Worm (Caenorhabditis elegans) whole organism, L2 larva: Measurements from ENCODE around the gene scc-1.

Experiments used
- mab-5 ChIP-seq: fragments of 150-350 bp; optimal IDR thresholded peaks from 2 replicates; lab custom pipeline; 2014; ENCODE audit warnings: missing biosample characterization, missing genetic modification characterization
- ztf-11 ChIP-seq: sonication (generic microtip); optimal IDR thresholded peaks from 2 replicates; lab custom pipeline; 2017; ENCODE audit warnings: missing biosample characterization, missing genetic modification characterization

ce11 chrII:4728687-4729086 lies 30.2 kb downstream of the scc-1 start:
- no peak for TF ChIP-seq mab-5 (tag; lab: Kevin White, UChicago)
- no peak for TF ChIP-seq ztf-11
